Worm (Caenorhabditis elegans) whole organism, young adult: ENCODE measurements around the gene hmg-5.

ENCODE experiments used
- B0035.1 ChIP-seq: sonication (generic microtip); optimal IDR thresholded peaks from 2 replicates; lab custom pipeline; 2016; ENCODE audit warnings: missing genetic modification characterization, mild to moderate bottlenecking, missing compliant biosample characterization, missing genotype, missing genetic modification reagents
- B0261.1 ChIP-seq: sonication (generic microtip); optimal IDR thresholded peaks from 2 replicates; lab custom pipeline; 2016; ENCODE audit warnings: mild to moderate bottlenecking, missing genetic modification characterization, moderate library complexity, missing compliant biosample characterization
- C17E4.6 ChIP-seq: fragments of 200-800 bp; sonication (Bioruptor generic); IDR thresholded peaks from 2 replicates; pipeline ENCODE4 v1.3.6; 2022; ENCODE audit warnings: missing genetic modification reagents, missing genetic modification characterization, missing compliant biosample characterization
- F10E7.11 ChIP-seq: sonication (generic microtip); optimal IDR thresholded peaks from 2 replicates; lab custom pipeline; 2017; ENCODE audit warnings: mild to moderate bottlenecking, missing genetic modification characterization, moderate library complexity, missing compliant biosample characterization
- F33H1.4 ChIP-seq: fragments of 200-800 bp; sonication (Bioruptor generic); IDR thresholded peaks from 2 replicates; pipeline ENCODE4 v1.3.6; 2022; ENCODE audit warnings: missing genetic modification reagents, missing genetic modification characterization, missing compliant biosample characterization
- F39B2.1 ChIP-seq: fragments of 200-800 bp; sonication (Bioruptor generic); IDR thresholded peaks from 2 replicates; pipeline ENCODE4 v1.3.6; 2022; ENCODE audit warnings: missing genetic modification reagents, missing genetic modification characterization, missing compliant biosample characterization
- F57A8.1 ChIP-seq: fragments of 200-800 bp; sonication (Bioruptor generic); optimal IDR thresholded peaks from 2 replicates; lab custom pipeline; 2018; ENCODE audit warnings: mild to moderate bottlenecking, missing genetic modification characterization, moderate library complexity, missing compliant biosample characterization
- K11D2.4 ChIP-seq: fragments of 200-800 bp; sonication (Bioruptor generic); IDR thresholded peaks from 2 replicates; pipeline ENCODE4 v1.3.6; 2022; ENCODE audit warnings: missing genetic modification reagents, missing genetic modification characterization, missing compliant biosample characterization
- T07F8.4 ChIP-seq: sonication (generic microtip); optimal IDR thresholded peaks from 2 replicates; lab custom pipeline; 2016; ENCODE audit warnings: mild to moderate bottlenecking, missing genetic modification characterization, moderate library complexity, missing compliant biosample characterization
- ZK185.1 ChIP-seq: sonication (generic microtip); optimal IDR thresholded peaks from 2 replicates; lab custom pipeline; 2016; ENCODE audit warnings: mild to moderate bottlenecking, missing genetic modification characterization, missing compliant biosample characterization; ENCODE audit not compliant: poor library complexity, severe bottlenecking
- ama-1 ChIP-seq, 3 experiments: fragments of 150-350 bp in 1 of 3; sonication (generic microtip) in 2 of 3; optimal IDR thresholded peaks; 2 replicates each; lab custom pipeline; 2014 to 2018; ENCODE audit warnings: missing biosample characterization in 2 of 3, missing genetic modification characterization in 2 of 3, missing genetic modification reagents in 2 of 3
- aptf-2 ChIP-seq: fragments of 200-800 bp; sonication (Bioruptor generic); conservative IDR thresholded peaks from 2 replicates; pipeline ENCODE4 v1.3.6; 2022; ENCODE audit warnings: missing genetic modification reagents, missing genetic modification characterization, missing compliant biosample characterization
- aptf-3 ChIP-seq: fragments of 200-800 bp; sonication (Bioruptor generic); IDR thresholded peaks from 2 replicates; pipeline ENCODE4 v1.3.6; 2022; ENCODE audit warnings: missing genetic modification characterization, missing compliant biosample characterization
- bed-2 ChIP-seq: fragments of 200-800 bp; sonication (Bioruptor generic); IDR thresholded peaks from 2 replicates; pipeline ENCODE4 v1.3.6; 2022; ENCODE audit warnings: missing genetic modification reagents, missing genetic modification characterization, missing compliant biosample characterization
- ccch-3 ChIP-seq: fragments of 200-800 bp; sonication (Bioruptor generic); optimal IDR thresholded peaks from 2 replicates; lab custom pipeline; 2018; ENCODE audit warnings: mild to moderate bottlenecking, missing genetic modification characterization, missing compliant biosample characterization
- ceh-58 ChIP-seq: fragments of 200-800 bp; sonication (Bioruptor generic); IDR thresholded peaks from 2 replicates; pipeline ENCODE4 v1.3.6; 2022; ENCODE audit warnings: missing genetic modification characterization, missing compliant biosample characterization
- die-1 ChIP-seq: sonication (generic microtip); optimal IDR thresholded peaks from 2 replicates; lab custom pipeline; 2016; ENCODE audit warnings: missing genotype, mild to moderate bottlenecking, missing genetic modification characterization, missing compliant biosample characterization
- dpl-1 ChIP-seq: fragments of 150-350 bp; optimal IDR thresholded peaks from 2 replicates; lab custom pipeline; 2014; ENCODE audit warnings: missing biosample characterization, missing genetic modification reagents, missing genetic modification characterization
- ekl-4 ChIP-seq: fragments of 200-800 bp; sonication (Bioruptor generic); IDR thresholded peaks from 2 replicates; pipeline ENCODE4 v1.3.6; 2022; ENCODE audit warnings: missing genetic modification reagents, missing genetic modification characterization, missing compliant biosample characterization
- him-1 ChIP-seq: sonication (generic microtip); optimal IDR thresholded peaks from 2 replicates; lab custom pipeline; 2016; ENCODE audit warnings: missing genotype, missing genetic modification reagents, missing genetic modification characterization, missing compliant biosample characterization
- hlh-12 ChIP-seq: sonication (generic microtip); optimal IDR thresholded peaks from 2 replicates; lab custom pipeline; 2016; ENCODE audit warnings: missing genetic modification characterization, missing compliant biosample characterization
- hlh-26 ChIP-seq: fragments of 200-800 bp; sonication (Bioruptor generic); conservative IDR thresholded peaks from 2 replicates; pipeline ENCODE4 v1.3.6; 2022; ENCODE audit warnings: missing genetic modification reagents, missing genetic modification characterization, missing compliant biosample characterization
- hsf-1 ChIP-seq: fragments of 200-800 bp; sonication (Bioruptor generic); IDR thresholded peaks from 2 replicates; pipeline ENCODE4 v1.3.6; 2022; ENCODE audit warnings: missing genetic modification reagents, missing genetic modification characterization, missing compliant biosample characterization
- lag-1 ChIP-seq: fragments of 200-800 bp; sonication (Bioruptor generic); IDR thresholded peaks from 2 replicates; pipeline ENCODE4 v1.3.6; 2022; ENCODE audit warnings: missing genetic modification reagents, missing genetic modification characterization, missing compliant biosample characterization
- let-526 ChIP-seq: fragments of 200-800 bp; sonication (Bioruptor generic); IDR thresholded peaks from 2 replicates; pipeline ENCODE4 v1.3.6; 2022; ENCODE audit warnings: missing genetic modification reagents, missing genetic modification characterization, missing compliant biosample characterization
- let-607 ChIP-seq, 2 experiments: fragments of 200-800 bp in 1 of 2; sonication (Bioruptor generic) in 1 of 2; sonication (generic microtip) in 1 of 2; optimal IDR thresholded peaks; 2 replicates each; lab custom pipeline; 2016 to 2018; ENCODE audit warnings: mild to moderate bottlenecking in 2 of 2, missing compliant biosample characterization in 2 of 2, missing genetic modification characterization in 2 of 2, moderate library complexity in 2 of 2, missing genotype in 1 of 2
- lin-26 ChIP-seq: fragments of 200-800 bp; sonication (Bioruptor generic); IDR thresholded peaks from 2 replicates; pipeline ENCODE4 v1.3.6; 2022; ENCODE audit warnings: missing genetic modification reagents, missing genetic modification characterization, missing compliant biosample characterization
- lin-35 ChIP-seq, 3 experiments: fragments of 150-350 bp in 2 of 3; sonication (generic microtip) in 1 of 3; optimal IDR thresholded peaks; 2 replicates each; lab custom pipeline; 2014 to 2018; ENCODE audit warnings: missing biosample characterization in 3 of 3, missing genetic modification characterization in 3 of 3, missing genetic modification reagents in 3 of 3
- lin-54 ChIP-seq: fragments of 200-800 bp; sonication (Bioruptor generic); optimal IDR thresholded peaks from 2 replicates; lab custom pipeline; 2018; ENCODE audit warnings: mild to moderate bottlenecking, missing genetic modification characterization, missing compliant biosample characterization
- lir-1 ChIP-seq: fragments of 200-800 bp; sonication (Bioruptor generic); conservative IDR thresholded peaks from 2 replicates; pipeline ENCODE4 v1.3.6; 2022; ENCODE audit warnings: missing genetic modification reagents, missing genetic modification characterization, missing compliant biosample characterization
- lsy-27 ChIP-seq: sonication (generic microtip); optimal IDR thresholded peaks from 2 replicates; lab custom pipeline; 2017; ENCODE audit warnings: missing genetic modification characterization, mild to moderate bottlenecking, missing compliant biosample characterization, antibody characterized with exemption, missing genotype, borderline replicate concordance; ENCODE audit not compliant: insufficient read depth
- madf-3 ChIP-seq: fragments of 200-800 bp; sonication (Bioruptor generic); IDR thresholded peaks from 2 replicates; pipeline ENCODE4 v1.3.6; 2022; ENCODE audit warnings: missing genetic modification reagents, missing genetic modification characterization, missing compliant biosample characterization
- madf-6 ChIP-seq: fragments of 200-800 bp; sonication (Bioruptor generic); IDR thresholded peaks from 2 replicates; pipeline ENCODE4 v1.3.6; 2022; ENCODE audit warnings: missing genetic modification reagents, missing genetic modification characterization, missing compliant biosample characterization
- mel-28 ChIP-seq: sonication (generic microtip); optimal IDR thresholded peaks from 2 replicates; lab custom pipeline; 2016; ENCODE audit warnings: borderline replicate concordance, mild to moderate bottlenecking, missing genetic modification characterization, missing compliant biosample characterization
- mes-4 ChIP-seq: sonication (generic microtip); optimal IDR thresholded peaks from 2 replicates; lab custom pipeline; 2016; ENCODE audit warnings: missing genotype, missing genetic modification characterization, missing compliant biosample characterization
- nfya-2 ChIP-seq: fragments of 200-800 bp; sonication (Bioruptor generic); IDR thresholded peaks from 2 replicates; pipeline ENCODE4 v1.3.6; 2022; ENCODE audit warnings: missing genetic modification reagents, missing genetic modification characterization, missing compliant biosample characterization
- nhr-27 ChIP-seq: fragments of 200-800 bp; sonication (Bioruptor generic); optimal IDR thresholded peaks from 2 replicates; lab custom pipeline; 2018; ENCODE audit warnings: mild to moderate bottlenecking, missing genetic modification characterization, moderate library complexity, missing compliant biosample characterization
- nhr-80 ChIP-seq: sonication (generic microtip); optimal IDR thresholded peaks from 2 replicates; lab custom pipeline; 2016; ENCODE audit warnings: missing genetic modification characterization, missing compliant biosample characterization
- nhr-90 ChIP-seq: sonication (generic microtip); optimal IDR thresholded peaks from 2 replicates; lab custom pipeline; 2016; ENCODE audit warnings: missing genotype, mild to moderate bottlenecking, missing genetic modification characterization, missing compliant biosample characterization
- pha-4 ChIP-seq: fragments of 150-350 bp; sonication (generic microtip); optimal IDR thresholded peaks from 2 replicates; lab custom pipeline; 2014; ENCODE audit warnings: missing biosample characterization, missing genetic modification reagents, missing genetic modification characterization
- rcor-1 ChIP-seq: fragments of 200-800 bp; sonication (Bioruptor generic); IDR thresholded peaks from 2 replicates; pipeline ENCODE4 v1.3.6; 2022; ENCODE audit warnings: missing genetic modification reagents, missing genetic modification characterization, missing compliant biosample characterization
- repo-1 ChIP-seq: sonication (generic microtip); optimal IDR thresholded peaks from 2 replicates; lab custom pipeline; 2017; ENCODE audit warnings: mild to moderate bottlenecking, missing genetic modification characterization, missing compliant biosample characterization
- snpc-4 ChIP-seq, 5 experiments: fragments of 150-350 bp in 1 of 5; sonication (generic microtip) in 4 of 5; optimal IDR thresholded peaks; 2 replicates each; lab custom pipeline; 2014 to 2018; ENCODE audit warnings: missing genetic modification characterization in 5 of 5, missing biosample characterization in 3 of 5, antibody characterized with exemption in 2 of 5, mild to moderate bottlenecking in 2 of 5, missing compliant biosample characterization in 2 of 5, missing genotype in 2 of 5, moderate library complexity in 2 of 5, missing genetic modification reagents in 1 of 5
- sptf-2 ChIP-seq: fragments of 200-800 bp; sonication (Bioruptor generic); optimal IDR thresholded peaks from 2 replicates; lab custom pipeline; 2018; ENCODE audit warnings: mild to moderate bottlenecking, missing genetic modification characterization, missing compliant biosample characterization
- tbx-9 ChIP-seq: sonication (generic microtip); optimal IDR thresholded peaks from 2 replicates; lab custom pipeline; 2016; ENCODE audit warnings: borderline replicate concordance, missing genetic modification characterization, inconsistent platforms, missing compliant biosample characterization
- xnd-1 ChIP-seq: sonication (generic microtip); optimal IDR thresholded peaks from 2 replicates; lab custom pipeline; 2016; ENCODE audit warnings: missing genotype, missing genetic modification reagents, missing genetic modification characterization, missing compliant biosample characterization
- ztf-28 ChIP-seq: fragments of 200-800 bp; sonication (Bioruptor generic); IDR thresholded peaks from 2 replicates; pipeline ENCODE4 v1.3.6; 2022; ENCODE audit warnings: missing genetic modification reagents, missing genetic modification characterization, missing compliant biosample characterization

The hmg-5 gene

ce11 chrIV:7632535-7632934 lies 13.5 kb downstream of the hmg-5 start, which contains the start of gene F45E4.6 (continued):
- TF ChIP-seq repo-1 = no peak
- no peak for TF ChIP-seq tbx-9
- no peak for TF ChIP-seq xnd-1 (tag; lab: Kevin White, UChicago)
- TF ChIP-seq dpl-1 (GFP tag; lab: Kevin White, UChicago) = peak; percentile 63
- no peak for TF ChIP-seq F33H1.4 (GFP tag; lab: Robert Waterston, UW)
- TF ChIP-seq ceh-58 (GFP tag; lab: Robert Waterston, UW) = no peak
- no peak for TF ChIP-seq lin-26 (GFP tag; lab: Robert Waterston, UW)
- TF ChIP-seq hlh-12 = no peak
- TF ChIP-seq let-526 (GFP tag; lab: Robert Waterston, UW) = no peak
- TF ChIP-seq ccch-3 = no peak
- TF ChIP-seq nhr-90 (tag; lab: Kevin White, UChicago) = no peak
- no peak for TF ChIP-seq K11D2.4
- no peak for TF ChIP-seq nfya-2
- no peak for TF ChIP-seq F10E7.11
- no peak for TF ChIP-seq ekl-4 (GFP tag; lab: Robert Waterston, UW)
- no peak for TF ChIP-seq let-607 (tag; optimal IDR thresholded peaks at IDR 0.05; lab: Kevin White, UChicago)
- TF ChIP-seq pha-4 (tag; lab: Kevin White, UChicago) = no peak
- TF ChIP-seq ztf-28 (GFP tag; lab: Robert Waterston, UW) = no peak
- no peak for TF ChIP-seq hsf-1 (GFP tag; lab: Robert Waterston, UW)
- TF ChIP-seq T07F8.4 = no peak
- no peak for TF ChIP-seq mes-4 (tag; lab: Kevin White, UChicago)
- TF ChIP-seq nhr-80 = no peak
- TF ChIP-seq lag-1 (GFP tag; lab: Robert Waterston, UW) = no peak
- peak; percentile 29 for TF ChIP-seq him-1 (tag; lab: Kevin White, UChicago)
- no peak for TF ChIP-seq lsy-27 (tag; lab: Kevin White, UChicago)
- no peak for TF ChIP-seq bed-2
- TF ChIP-seq aptf-2 (GFP tag; lab: Robert Waterston, UW) = no peak
- TF ChIP-seq sptf-2 = no peak
- no peak for TF ChIP-seq lir-1 (GFP tag; lab: Robert Waterston, UW)
- TF ChIP-seq ama-1 (optimal IDR thresholded peaks at IDR 0.05; lab: Kevin White, UChicago) = no peak
- no peak for TF ChIP-seq ama-1 (GFP tag; optimal IDR thresholded peaks at IDR 0.05; lab: Kevin White, UChicago)
- TF ChIP-seq ZK185.1 (tag; lab: Kevin White, UChicago) = no peak
- no peak for TF ChIP-seq die-1
- no peak for TF ChIP-seq madf-3 (GFP tag; lab: Robert Waterston, UW)
- no peak for TF ChIP-seq F39B2.1 (GFP tag; lab: Robert Waterston, UW)
- TF ChIP-seq B0035.1 (tag; lab: Kevin White, UChicago) = no peak
- peak; percentile 62 for TF ChIP-seq lin-54
- no peak for TF ChIP-seq hlh-26 (GFP tag; lab: Robert Waterston, UW)
- no peak for TF ChIP-seq rcor-1 (GFP tag; lab: Robert Waterston, UW)
- no peak for TF ChIP-seq aptf-3
- peak; percentile 20; the same call in 1 of the 2 replicates for TF ChIP-seq madf-6 (GFP tag; lab: Robert Waterston, UW)
- TF ChIP-seq mel-28 (tag; lab: Kevin White, UChicago) = no peak
- TF ChIP-seq C17E4.6 (GFP tag; lab: Robert Waterston, UW) = no peak
- no peak for TF ChIP-seq F57A8.1 (GFP tag; lab: Kevin White, UChicago)
- TF ChIP-seq nhr-27 = no peak
- peak in 2 of 3 experiments; percentile 11 to 81 for TF ChIP-seq lin-35 (GFP tag; optimal IDR thresholded peaks at IDR 0.05; lab: Kevin White, UChicago)
- TF ChIP-seq snpc-4 (GFP tag; optimal IDR thresholded peaks at IDR 0.05; lab: Kevin White, UChicago) = no peak
- TF ChIP-seq snpc-4 (tag; optimal IDR thresholded peaks at IDR 0.05; lab: Kevin White, UChicago) = peak in 2 of 4 experiments; percentile 2 to 15
- TF ChIP-seq B0261.1 = no peak
